Worm (Caenorhabditis elegans) whole organism, late embryonic: ENCODE measurements around the gene pqn-71.

Experiments used
- C08G9.2 ChIP-seq: sonication (generic microtip); optimal IDR thresholded peaks from 2 replicates; lab custom pipeline; 2016; ENCODE audit warnings: mild to moderate bottlenecking, missing genetic modification characterization, moderate library complexity, missing compliant biosample characterization
- C38D4.7 ChIP-seq: fragments of 200-800 bp; sonication (Bioruptor generic); optimal IDR thresholded peaks from 2 replicates; lab custom pipeline; 2018; ENCODE audit warnings: mild to moderate bottlenecking, missing genetic modification characterization, moderate library complexity, missing compliant biosample characterization
- F13H6.1 ChIP-seq: sonication (generic microtip); optimal IDR thresholded peaks from 2 replicates; lab custom pipeline; 2016; ENCODE audit warnings: missing genetic modification characterization, missing compliant biosample characterization
- K02D7.2 ChIP-seq: sonication (generic microtip); optimal IDR thresholded peaks from 2 replicates; lab custom pipeline; 2017; ENCODE audit warnings: mild to moderate bottlenecking, missing genetic modification characterization, missing compliant biosample characterization
- K09A11.1 ChIP-seq: sonication (generic microtip); optimal IDR thresholded peaks from 2 replicates; lab custom pipeline; 2017; ENCODE audit warnings: antibody characterized with exemption, mild to moderate bottlenecking, missing genetic modification characterization, missing compliant biosample characterization; ENCODE audit not compliant: insufficient read depth
- T23F11.4 ChIP-seq: fragments of 200-800 bp; sonication (Bioruptor generic); optimal IDR thresholded peaks from 2 replicates; lab custom pipeline; 2018; ENCODE audit warnings: mild to moderate bottlenecking, missing genetic modification characterization, missing compliant biosample characterization
- Y22D7AL.16 ChIP-seq: sonication (generic microtip); optimal IDR thresholded peaks from 2 replicates; lab custom pipeline; 2016; ENCODE audit warnings: missing genetic modification characterization, missing compliant biosample characterization
- ama-1 ChIP-seq: fragments of 150-350 bp; optimal IDR thresholded peaks from 2 replicates; lab custom pipeline; 2014
- ceh-2 ChIP-seq: sonication (generic microtip); optimal IDR thresholded peaks from 2 replicates; lab custom pipeline; 2016; ENCODE audit warnings: missing genotype, missing genetic modification characterization, missing compliant biosample characterization
- ceh-24 ChIP-seq: sonication (generic microtip); optimal IDR thresholded peaks from 2 replicates; lab custom pipeline; 2016; ENCODE audit warnings: mild to moderate bottlenecking, missing genetic modification characterization, missing compliant biosample characterization
- ceh-30 ChIP-seq: fragments of 150-350 bp; optimal IDR thresholded peaks from 2 replicates; lab custom pipeline; 2014; ENCODE audit warnings: missing biosample characterization, missing genetic modification characterization
- ceh-31 ChIP-seq: sonication (generic microtip); optimal IDR thresholded peaks from 2 replicates; lab custom pipeline; 2016; ENCODE audit warnings: missing genetic modification characterization, missing compliant biosample characterization
- ceh-45 ChIP-seq: fragments of 200-800 bp; sonication (Bioruptor generic); IDR thresholded peaks from 2 replicates; pipeline ENCODE4 v1.3.6; 2022; ENCODE audit warnings: missing genetic modification reagents, missing genetic modification characterization, missing compliant biosample characterization
- ceh-48 ChIP-seq: sonication (generic microtip); optimal IDR thresholded peaks from 2 replicates; lab custom pipeline; 2016; ENCODE audit warnings: missing genetic modification characterization, inconsistent platforms, missing compliant biosample characterization
- ceh-9 ChIP-seq: sonication (generic microtip); optimal IDR thresholded peaks from 2 replicates; lab custom pipeline; 2016; ENCODE audit warnings: mild to moderate bottlenecking, missing genetic modification characterization, inconsistent platforms, missing compliant biosample characterization
- che-1 ChIP-seq: sonication (generic microtip); optimal IDR thresholded peaks from 2 replicates; lab custom pipeline; 2016; ENCODE audit warnings: mild to moderate bottlenecking, missing genetic modification characterization, missing compliant biosample characterization
- dmd-4 ChIP-seq: sonication (generic microtip); optimal IDR thresholded peaks from 2 replicates; lab custom pipeline; 2016; ENCODE audit warnings: borderline replicate concordance, missing genetic modification characterization, missing compliant biosample characterization
- elt-4 ChIP-seq: sonication (generic microtip); optimal IDR thresholded peaks from 2 replicates; lab custom pipeline; 2016; ENCODE audit warnings: missing genetic modification characterization, missing compliant biosample characterization
- ets-4 ChIP-seq: sonication (generic microtip); optimal IDR thresholded peaks from 2 replicates; lab custom pipeline; 2016; ENCODE audit warnings: missing genetic modification characterization, missing compliant biosample characterization
- fkh-10 ChIP-seq: fragments of 150-350 bp; optimal IDR thresholded peaks from 2 replicates; lab custom pipeline; 2014; ENCODE audit warnings: missing biosample characterization, missing genetic modification reagents, missing genetic modification characterization
- fkh-6 ChIP-seq: sonication (generic microtip); optimal IDR thresholded peaks from 2 replicates; lab custom pipeline; 2016; ENCODE audit warnings: missing genetic modification characterization, missing compliant biosample characterization
- hlh-15 ChIP-seq: sonication (generic microtip); optimal IDR thresholded peaks from 2 replicates; lab custom pipeline; 2016; ENCODE audit warnings: missing genetic modification characterization, missing compliant biosample characterization
- hlh-6 ChIP-seq: sonication (generic microtip); optimal IDR thresholded peaks from 2 replicates; lab custom pipeline; 2016; ENCODE audit warnings: missing genotype, missing genetic modification characterization, missing compliant biosample characterization
- madf-2 ChIP-seq: sonication (generic microtip); optimal IDR thresholded peaks from 2 replicates; lab custom pipeline; 2017; ENCODE audit warnings: missing genetic modification characterization, missing compliant biosample characterization
- mec-3 ChIP-seq: sonication (generic microtip); optimal IDR thresholded peaks from 2 replicates; lab custom pipeline; 2016; ENCODE audit warnings: borderline replicate concordance, missing genetic modification characterization, missing compliant biosample characterization
- nfya-1 ChIP-seq: sonication (generic microtip); optimal IDR thresholded peaks from 2 replicates; lab custom pipeline; 2017; ENCODE audit warnings: missing genetic modification characterization, mild to moderate bottlenecking, missing compliant biosample characterization, antibody characterized with exemption, moderate library complexity
- nhr-232 ChIP-seq: sonication (generic microtip); optimal IDR thresholded peaks from 2 replicates; lab custom pipeline; 2016; ENCODE audit warnings: missing genetic modification characterization, missing compliant biosample characterization
- npax-4 ChIP-seq: sonication (generic microtip); optimal IDR thresholded peaks from 2 replicates; lab custom pipeline; 2016; ENCODE audit warnings: missing genetic modification characterization, missing compliant biosample characterization
- odd-2 ChIP-seq: sonication (generic microtip); optimal IDR thresholded peaks from 2 replicates; lab custom pipeline; 2017; ENCODE audit warnings: antibody characterized with exemption, mild to moderate bottlenecking, missing genetic modification characterization, missing compliant biosample characterization
- pag-3 ChIP-seq: sonication (generic microtip); optimal IDR thresholded peaks from 2 replicates; lab custom pipeline; 2016; ENCODE audit warnings: missing compliant biosample characterization, missing genetic modification characterization, borderline replicate concordance
- pat-9 ChIP-seq: fragments of 200-800 bp; sonication (Bioruptor generic); optimal IDR thresholded peaks from 2 replicates; lab custom pipeline; 2018; ENCODE audit warnings: mild to moderate bottlenecking, missing genetic modification characterization, moderate library complexity, missing compliant biosample characterization
- pha-2 ChIP-seq: sonication (generic microtip); optimal IDR thresholded peaks from 2 replicates; lab custom pipeline; 2017; ENCODE audit warnings: mild to moderate bottlenecking, missing genetic modification characterization, missing compliant biosample characterization
- pha-4 ChIP-seq: fragments of 150-350 bp; optimal IDR thresholded peaks from 2 replicates; lab custom pipeline; 2018; ENCODE audit warnings: missing biosample characterization, missing genetic modification reagents, missing genetic modification characterization
- pqm-1 ChIP-seq: sonication (generic microtip); optimal IDR thresholded peaks from 2 replicates; lab custom pipeline; 2016; ENCODE audit warnings: missing genetic modification characterization, missing compliant biosample characterization
- pros-1 ChIP-seq: fragments of 150-350 bp; optimal IDR thresholded peaks from 2 replicates; lab custom pipeline; 2014; ENCODE audit warnings: missing biosample characterization, missing genetic modification reagents, missing genetic modification characterization
- ref-2 ChIP-seq: sonication (generic microtip); optimal IDR thresholded peaks from 2 replicates; lab custom pipeline; 2016; ENCODE audit warnings: missing genetic modification characterization, missing compliant biosample characterization
- rnt-1 ChIP-seq: sonication (generic microtip); optimal IDR thresholded peaks from 2 replicates; lab custom pipeline; 2016; ENCODE audit warnings: missing genetic modification characterization, missing compliant biosample characterization
- sox-2 ChIP-seq: fragments of 200-800 bp; sonication (Bioruptor generic); IDR thresholded peaks from 2 replicates; pipeline ENCODE4 v1.3.6; 2022; ENCODE audit warnings: missing genetic modification reagents, missing genetic modification characterization, missing compliant biosample characterization
- sox-4 ChIP-seq: sonication (generic microtip); optimal IDR thresholded peaks from 2 replicates; lab custom pipeline; 2017; ENCODE audit warnings: mild to moderate bottlenecking, missing genetic modification characterization, inconsistent platforms, missing compliant biosample characterization
- tbx-2 ChIP-seq: sonication (generic microtip); optimal IDR thresholded peaks from 2 replicates; lab custom pipeline; 2016; ENCODE audit warnings: missing genetic modification characterization, missing compliant biosample characterization
- tbx-7 ChIP-seq: sonication (generic microtip); optimal IDR thresholded peaks from 2 replicates; lab custom pipeline; 2016; ENCODE audit warnings: missing genotype, missing genetic modification characterization, missing compliant biosample characterization
- ttx-3 ChIP-seq: sonication (generic microtip); optimal IDR thresholded peaks from 2 replicates; lab custom pipeline; 2016; ENCODE audit warnings: missing genetic modification reagents, missing genetic modification characterization, missing compliant biosample characterization
- unc-3 ChIP-seq, 2 experiments: fragments of 200-800 bp in 1 of 2; sonication (Bioruptor generic) in 1 of 2; sonication (generic microtip) in 1 of 2; conservative IDR thresholded peaks in 1 of 2; optimal IDR thresholded peaks in 1 of 2; 2 replicates each; pipeline versions ENCODE4 v1.3.6 to Lab custom; 2016 to 2022; ENCODE audit warnings: missing compliant biosample characterization in 2 of 2, missing genetic modification characterization in 2 of 2, missing genetic modification reagents in 1 of 2
- unc-42 ChIP-seq: sonication (generic microtip); optimal IDR thresholded peaks from 2 replicates; lab custom pipeline; 2016; ENCODE audit warnings: missing genotype, missing genetic modification characterization, missing compliant biosample characterization
- unc-55 ChIP-seq: sonication (generic microtip); optimal IDR thresholded peaks from 2 replicates; lab custom pipeline; 2017; ENCODE audit warnings: missing biosample characterization, missing genetic modification reagents, missing genetic modification characterization
- unc-86 ChIP-seq: sonication (generic microtip); optimal IDR thresholded peaks from 2 replicates; lab custom pipeline; 2016; ENCODE audit warnings: missing genetic modification characterization, missing compliant biosample characterization
- ztf-16 ChIP-seq: sonication (generic microtip); optimal IDR thresholded peaks from 2 replicates; lab custom pipeline; 2017; ENCODE audit warnings: missing genetic modification characterization, missing compliant biosample characterization

The pqn-71 gene

ce11 chrV:15498434-15498833 lies 33.0 kb downstream of the pqn-71 start, which contains the start of gene C06B8.7:
TSS of gene C06B8.7 (plus strand) at chrV:15498734.
- TF ChIP-seq ceh-9 (tag; lab: Kevin White, UChicago) = no peak
- no peak for TF ChIP-seq pat-9
- TF ChIP-seq Y22D7AL.16 = no peak
- no peak for TF ChIP-seq nfya-1
- TF ChIP-seq unc-86 (tag; lab: Kevin White, UChicago) = no peak
- no peak for TF ChIP-seq sox-2 (GFP tag; lab: Robert Waterston, UW)
- no peak for TF ChIP-seq dmd-4 (tag; lab: Kevin White, UChicago)
- TF ChIP-seq ceh-45 (GFP tag; lab: Robert Waterston, UW) = no peak
- TF ChIP-seq ceh-31 (tag; lab: Kevin White, UChicago) = no peak
- no peak for TF ChIP-seq unc-55 (GFP tag; lab: Kevin White, UChicago)
- TF ChIP-seq, all 69 proteins: peak for 0

- TF ChIP-seq ceh-48 (tag; lab: Kevin White, UChicago) = no peak
- TF ChIP-seq che-1 (tag; lab: Kevin White, UChicago) = no peak
- TF ChIP-seq sox-4 (tag; lab: Kevin White, UChicago) = no peak
- TF ChIP-seq ztf-16 (tag; lab: Kevin White, UChicago) = no peak
- no peak for TF ChIP-seq ama-1 (lab: Kevin White, UChicago)
- no peak for TF ChIP-seq unc-42 (tag; lab: Kevin White, UChicago)
- no peak for TF ChIP-seq npax-4
- TF ChIP-seq odd-2 = no peak
Measured at ce11 chrV:15499099-15499498, 33.6 kb downstream of the pqn-71 start.

ce11 chrV:15503603-15504002 lies 38.1 kb downstream of the pqn-71 start:
- TF ChIP-seq pat-9 (no peak), nhr-232 (tag; lab: Kevin White, UChicago) (no peak), unc-3 (GFP tag; conservative IDR thresholded peaks at IDR 0.05; lab: Robert Waterston, UW) (no peak), unc-3 (tag; optimal IDR thresholded peaks at IDR 0.05; lab: Kevin White, UChicago) (no peak), pqm-1 (no peak), pros-1 (tag; lab: Kevin White, UChicago) (no peak), pha-2 (tag; lab: Kevin White, UChicago) (no peak), che-1 (tag; lab: Kevin White, UChicago) (no peak), ceh-30 (tag; lab: Kevin White, UChicago) (no peak)

ce11 chrV:15505068-15505467 lies 39.6 kb downstream of the pqn-71 start:
- TF ChIP-seq dmd-4 (tag; lab: Kevin White, UChicago) (no peak), fkh-10 (GFP tag; lab: Kevin White, UChicago) (no peak), pqm-1 (no peak), T23F11.4 (peak; percentile 26), hlh-15 (tag; lab: Kevin White, UChicago) (no peak), K09A11.1 (tag; lab: Kevin White, UChicago) (no peak), ceh-24 (no peak), C08G9.2 (tag; lab: Kevin White, UChicago) (peak; percentile 2), F13H6.1 (tag; lab: Kevin White, UChicago) (no peak), mec-3 (tag; lab: Kevin White, UChicago) (no peak), tbx-7 (no peak), unc-86 (tag; lab: Kevin White, UChicago) (no peak), elt-4 (no peak), ceh-9 (tag; lab: Kevin White, UChicago) (no peak), ref-2 (tag; lab: Kevin White, UChicago) (no peak), madf-2 (tag; lab: Kevin White, UChicago) (no peak), unc-3 (GFP tag; conservative IDR thresholded peaks at IDR 0.05; lab: Robert Waterston, UW) (no peak), unc-3 (tag; optimal IDR thresholded peaks at IDR 0.05; lab: Kevin White, UChicago) (no peak), rnt-1 (tag; lab: Kevin White, UChicago) (no peak), ceh-2 (tag; lab: Kevin White, UChicago) (peak; percentile 39), pha-4 (tag; lab: Kevin White, UChicago) (no peak), tbx-2 (peak; percentile 38), hlh-6 (tag; lab: Kevin White, UChicago) (peak; percentile 73), C38D4.7 (GFP tag; lab: Kevin White, UChicago) (peak; percentile 64), ets-4 (tag; lab: Kevin White, UChicago) (no peak), K02D7.2 (tag; lab: Kevin White, UChicago) (no peak), pag-3 (tag; lab: Kevin White, UChicago) (no peak), ttx-3 (tag; lab: Kevin White, UChicago) (no peak), fkh-6 (tag; lab: Kevin White, UChicago) (no peak), ceh-48 (tag; lab: Kevin White, UChicago) (peak; percentile 27)
